Worm (Caenorhabditis elegans) whole organism, late embryonic: ENCODE measurements around the gene dpy-7.

ENCODE experiments used
- ceh-2 ChIP-seq: sonication (generic microtip); optimal IDR thresholded peaks from 2 replicates; lab custom pipeline; 2016; ENCODE audit warnings: missing genotype, missing genetic modification characterization, missing compliant biosample characterization
- dve-1 ChIP-seq: sonication (generic microtip); optimal IDR thresholded peaks from 2 replicates; lab custom pipeline; 2017; ENCODE audit warnings: antibody characterized with exemption, mild to moderate bottlenecking, missing genetic modification characterization, missing compliant biosample characterization
- elt-2 ChIP-seq: sonication (generic microtip); optimal IDR thresholded peaks from 2 replicates; lab custom pipeline; 2016; ENCODE audit warnings: missing genetic modification reagents, missing genetic modification characterization, missing compliant biosample characterization
- hlh-30 ChIP-seq: sonication (generic microtip); optimal IDR thresholded peaks from 2 replicates; lab custom pipeline; 2017; ENCODE audit warnings: antibody characterized with exemption, missing genetic modification characterization, missing compliant biosample characterization; ENCODE audit not compliant: insufficient read depth
- pha-4 ChIP-seq: fragments of 150-350 bp; optimal IDR thresholded peaks from 2 replicates; lab custom pipeline; 2018; ENCODE audit warnings: missing biosample characterization, missing genetic modification reagents, missing genetic modification characterization
- pqm-1 ChIP-seq: sonication (generic microtip); optimal IDR thresholded peaks from 2 replicates; lab custom pipeline; 2016; ENCODE audit warnings: missing genetic modification characterization, missing compliant biosample characterization
- unc-3 ChIP-seq, 2 experiments: fragments of 200-800 bp in 1 of 2; sonication (Bioruptor generic) in 1 of 2; sonication (generic microtip) in 1 of 2; conservative IDR thresholded peaks in 1 of 2; optimal IDR thresholded peaks in 1 of 2; 2 replicates each; pipeline versions ENCODE4 v1.3.6 to Lab custom; 2016 to 2022; ENCODE audit warnings: missing compliant biosample characterization in 2 of 2, missing genetic modification characterization in 2 of 2, missing genetic modification reagents in 1 of 2
- unc-86 ChIP-seq: sonication (generic microtip); optimal IDR thresholded peaks from 2 replicates; lab custom pipeline; 2016; ENCODE audit warnings: missing genetic modification characterization, missing compliant biosample characterization
- zip-5 ChIP-seq: sonication (generic microtip); optimal IDR thresholded peaks from 2 replicates; lab custom pipeline; 2016; ENCODE audit warnings: missing genetic modification characterization, missing compliant biosample characterization

DNA sequence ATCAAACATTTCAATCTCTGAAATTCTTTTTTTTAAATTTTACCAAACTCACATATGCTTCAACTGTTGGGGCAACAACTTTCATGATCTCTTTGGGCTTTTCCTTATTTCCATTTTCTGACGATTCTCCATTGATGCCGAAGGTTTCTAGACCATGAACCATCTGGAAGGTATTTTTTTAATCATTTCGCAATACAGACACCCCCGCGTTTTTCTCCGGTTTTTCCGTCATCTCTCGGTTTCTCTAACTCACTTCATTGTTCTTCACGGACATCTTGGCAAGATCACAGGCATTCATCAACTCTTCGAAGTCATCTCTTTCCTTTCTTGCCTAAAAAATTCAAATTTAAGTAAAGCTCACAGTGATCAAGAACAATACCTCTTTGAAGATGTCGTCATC lies 35.6 kb upstream of the dpy-7 start:
- TF ChIP-seq hlh-30 (tag; lab: Kevin White, UChicago): no peak
- no peak for TF ChIP-seq pqm-1
- TF ChIP-seq ceh-2 (tag; lab: Kevin White, UChicago): no peak
- no peak for TF ChIP-seq elt-2 (tag; lab: Kevin White, UChicago)
- TF ChIP-seq dve-1 (tag; lab: Kevin White, UChicago): no peak
- no peak for TF ChIP-seq pha-4 (tag; lab: Kevin White, UChicago)
- TF ChIP-seq zip-5 (tag; lab: Kevin White, UChicago): no peak
- TF ChIP-seq unc-86 (tag; lab: Kevin White, UChicago): no peak
- no peak for TF ChIP-seq unc-3 (GFP tag; conservative IDR thresholded peaks at IDR 0.05; lab: Robert Waterston, UW)
- no peak for TF ChIP-seq unc-3 (tag; optimal IDR thresholded peaks at IDR 0.05; lab: Kevin White, UChicago)
